Worm (Caenorhabditis elegans) whole organism, L4 larva: ENCODE measurements around the gene F46B3.8.

Source experiments
- ZK546.5 ChIP-seq, 2 experiments: sonication (generic microtip); optimal IDR thresholded peaks; 2 replicates each; lab custom pipeline; 2017; ENCODE audit warnings: missing biosample characterization in 2 of 2, missing genetic modification characterization in 2 of 2
- mdt-29 ChIP-seq: fragments of 200-800 bp; sonication (Bioruptor generic); IDR thresholded peaks from 2 replicates; pipeline ENCODE4 v1.3.6; 2022; ENCODE audit warnings: missing genetic modification reagents, missing genetic modification characterization, missing compliant biosample characterization
- nhr-28 ChIP-seq: fragments of 150-350 bp; optimal IDR thresholded peaks from 2 replicates; lab custom pipeline; 2014; ENCODE audit warnings: missing biosample characterization, missing genetic modification characterization
- pqm-1 ChIP-seq: sonication (generic microtip); optimal IDR thresholded peaks from 2 replicates; lab custom pipeline; 2017; ENCODE audit warnings: missing biosample characterization, missing genetic modification characterization
- skn-1 ChIP-seq: fragments of 150-350 bp; optimal IDR thresholded peaks from 2 replicates; lab custom pipeline; 2014; ENCODE audit warnings: missing biosample characterization, missing genetic modification characterization

DNA sequence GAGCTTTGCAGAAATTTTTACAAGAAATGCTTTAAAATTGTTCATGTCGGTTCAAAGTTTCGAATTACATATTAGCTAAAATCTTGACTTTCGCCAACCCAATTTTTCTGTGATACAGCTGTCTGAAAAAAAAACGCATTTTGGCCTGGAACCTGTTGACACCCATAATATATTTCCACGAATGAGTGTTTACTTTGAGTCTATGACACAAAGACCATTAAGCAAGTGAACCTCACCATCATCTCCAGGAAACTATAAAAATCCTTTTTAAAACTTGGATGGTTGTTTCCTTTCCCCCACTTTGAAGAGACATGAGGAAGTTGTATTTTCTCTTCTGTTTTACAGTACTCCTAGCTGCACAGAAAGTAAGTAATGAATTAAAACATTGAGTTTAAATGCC is 48.6 kb downstream of the F46B3.8 start, which contains the start of gene clec-263:
- TF ChIP-seq skn-1 (no peak), ZK546.5 (tag; optimal IDR thresholded peaks at IDR 0.05; lab: Kevin White, UChicago) (no peak), mdt-29 (GFP tag; lab: Robert Waterston, UW) (no peak), pqm-1 (tag; lab: Kevin White, UChicago) (no peak), nhr-28 (tag; lab: Kevin White, UChicago) (no peak)
